Worm (Caenorhabditis elegans): ENCODE results near the gene Y39A1A.2.

Y39A1A.2 gene

ce11 chrIII:10552929-10553328, 50.4 kb downstream of the Y39A1A.2 start, which contains the start of gene T21C12.8:
TSS of gene T21C12.8 (minus strand) at chrIII:10553029.
- TF ChIP-seq atf-7 (tag; optimal IDR thresholded peaks at IDR 0.05) (no peak), T07F8.4 (tag; optimal IDR thresholded peaks at IDR 0.05) (no peak), F22D6.2 (tag; optimal IDR thresholded peaks at IDR 0.05) (no peak), attf-5 (GFP tag; optimal IDR thresholded peaks at IDR 0.05) (no peak), ccch-3 (GFP tag; optimal IDR thresholded peaks at IDR 0.05) (no peak), fkh-3 (tag; optimal IDR thresholded peaks at IDR 0.05) (no peak), mel-28 (tag; optimal IDR thresholded peaks at IDR 0.05; ENCODE audit: borderline replicate concordance) (no peak), zfh-2 (GFP tag; conservative IDR thresholded peaks at IDR 0.05) (no peak), Y79H2A.3 (GFP tag; conservative IDR thresholded peaks at IDR 0.05) (no peak), efl-1 (GFP tag; optimal IDR thresholded peaks at IDR 0.05) (no peak), nfyb-1 (GFP tag; IDR thresholded peaks at IDR 0.05) (no peak), mes-4 (tag; optimal IDR thresholded peaks at IDR 0.05) (no peak), lag-1 (GFP tag; IDR thresholded peaks at IDR 0.05) (no peak), madf-10 (tag; optimal IDR thresholded peaks at IDR 0.05) (no peak), Y95B8A.8 (GFP tag; IDR thresholded peaks at IDR 0.05) (no peak), tbp1 (GFP tag; optimal IDR thresholded peaks at IDR 0.05) (no peak)
